Worm (Caenorhabditis elegans) whole organism, young adult: ENCODE data around the gene Y54G2A.18.
A peak's percentile ranks its signal among the peaks of the same experiment; 100 is the strongest.

Source experiments
- B0261.1 ChIP-seq: sonication (generic microtip); optimal IDR thresholded peaks from 2 replicates; lab custom pipeline; 2016; ENCODE audit warnings: mild to moderate bottlenecking, missing genetic modification characterization, moderate library complexity, missing compliant biosample characterization
- C17E4.6 ChIP-seq: fragments of 200-800 bp; sonication (Bioruptor generic); IDR thresholded peaks from 2 replicates; pipeline ENCODE4 v1.3.6; 2022; ENCODE audit warnings: missing genetic modification reagents, missing genetic modification characterization, missing compliant biosample characterization
- D2030.7 ChIP-seq: fragments of 200-800 bp; sonication (Bioruptor generic); IDR thresholded peaks from 2 replicates; pipeline ENCODE4 v1.3.6; 2022; ENCODE audit warnings: missing genetic modification reagents, missing genetic modification characterization, missing compliant biosample characterization
- F22D6.2 ChIP-seq: sonication (generic microtip); optimal IDR thresholded peaks from 2 replicates; lab custom pipeline; 2016; ENCODE audit warnings: mild to moderate bottlenecking, missing genetic modification characterization, missing compliant biosample characterization
- F49E8.2 ChIP-seq: sonication (generic microtip); optimal IDR thresholded peaks from 3 replicates; lab custom pipeline; 2017; ENCODE audit warnings: missing genetic modification characterization, mild to moderate bottlenecking, missing compliant biosample characterization, antibody characterized with exemption, moderate library complexity; ENCODE audit not compliant: insufficient read depth
- Y53G8AR.9 ChIP-seq: fragments of 200-800 bp; sonication (Bioruptor generic); conservative IDR thresholded peaks from 2 replicates; pipeline ENCODE4 v1.3.6; 2022; ENCODE audit warnings: missing genetic modification reagents, missing genetic modification characterization, missing compliant biosample characterization
- Y79H2A.3 ChIP-seq: fragments of 200-800 bp; sonication (Bioruptor generic); conservative IDR thresholded peaks from 2 replicates; pipeline ENCODE4 v1.3.6; 2022; ENCODE audit warnings: missing genetic modification reagents, missing genetic modification characterization, missing compliant biosample characterization
- Y95B8A.8 ChIP-seq: fragments of 200-800 bp; sonication (Bioruptor generic); IDR thresholded peaks from 2 replicates; pipeline ENCODE4 v1.3.6; 2022; ENCODE audit warnings: missing genetic modification reagents, missing genetic modification characterization, missing compliant biosample characterization
- akir-1 ChIP-seq: fragments of 200-800 bp; sonication (Bioruptor generic); optimal IDR thresholded peaks from 2 replicates; lab custom pipeline; 2018; ENCODE audit warnings: mild to moderate bottlenecking, missing genetic modification characterization, moderate library complexity, missing compliant biosample characterization
- athp-1 ChIP-seq: sonication (generic microtip); optimal IDR thresholded peaks from 2 replicates; lab custom pipeline; 2017; ENCODE audit warnings: mild to moderate bottlenecking, missing genetic modification characterization, missing compliant biosample characterization
- attf-6 ChIP-seq: fragments of 200-800 bp; sonication (Bioruptor generic); IDR thresholded peaks from 2 replicates; pipeline ENCODE4 v1.3.6; 2022; ENCODE audit warnings: missing genetic modification reagents, missing genetic modification characterization, missing compliant biosample characterization
- ceh-79 ChIP-seq: sonication (generic microtip); optimal IDR thresholded peaks from 2 replicates; lab custom pipeline; 2017; ENCODE audit warnings: mild to moderate bottlenecking, missing genetic modification characterization, missing compliant biosample characterization
- ceh-91 ChIP-seq: fragments of 200-800 bp; sonication (Bioruptor generic); IDR thresholded peaks from 2 replicates; pipeline ENCODE4 v1.3.6; 2022; ENCODE audit warnings: missing genetic modification reagents, missing genetic modification characterization, missing compliant biosample characterization
- dox-1 ChIP-seq: fragments of 200-800 bp; sonication (Bioruptor generic); IDR thresholded peaks from 2 replicates; pipeline ENCODE4 v1.3.6; 2022; ENCODE audit warnings: missing genetic modification reagents, missing genetic modification characterization, missing compliant biosample characterization
- dpff-1 ChIP-seq: sonication (generic microtip); optimal IDR thresholded peaks from 2 replicates; lab custom pipeline; 2017; ENCODE audit warnings: mild to moderate bottlenecking, missing genetic modification characterization, missing compliant biosample characterization
- efl-1 ChIP-seq: fragments of 150-350 bp; optimal IDR thresholded peaks from 2 replicates; lab custom pipeline; 2014; ENCODE audit warnings: missing biosample characterization, missing genetic modification reagents, missing genetic modification characterization
- egl-18 ChIP-seq: fragments of 200-800 bp; sonication (Bioruptor generic); IDR thresholded peaks from 2 replicates; pipeline ENCODE4 v1.3.6; 2022; ENCODE audit warnings: missing genetic modification reagents, missing genetic modification characterization, missing compliant biosample characterization
- egrh-3 ChIP-seq: fragments of 200-800 bp; sonication (Bioruptor generic); IDR thresholded peaks from 2 replicates; pipeline ENCODE4 v1.3.6; 2022; ENCODE audit warnings: missing genetic modification reagents, missing genetic modification characterization, missing compliant biosample characterization
- ekl-4 ChIP-seq: fragments of 200-800 bp; sonication (Bioruptor generic); IDR thresholded peaks from 2 replicates; pipeline ENCODE4 v1.3.6; 2022; ENCODE audit warnings: missing genetic modification reagents, missing genetic modification characterization, missing compliant biosample characterization
- hrde-1 ChIP-seq: sonication (generic microtip); optimal IDR thresholded peaks from 2 replicates; lab custom pipeline; 2016; ENCODE audit warnings: missing genetic modification characterization, mild to moderate bottlenecking, missing compliant biosample characterization, moderate library complexity, missing genotype, missing genetic modification reagents, borderline replicate concordance
- hsf-1 ChIP-seq: fragments of 200-800 bp; sonication (Bioruptor generic); IDR thresholded peaks from 2 replicates; pipeline ENCODE4 v1.3.6; 2022; ENCODE audit warnings: missing genetic modification reagents, missing genetic modification characterization, missing compliant biosample characterization
- lin-26 ChIP-seq: fragments of 200-800 bp; sonication (Bioruptor generic); IDR thresholded peaks from 2 replicates; pipeline ENCODE4 v1.3.6; 2022; ENCODE audit warnings: missing genetic modification reagents, missing genetic modification characterization, missing compliant biosample characterization
- lin-54 ChIP-seq: fragments of 200-800 bp; sonication (Bioruptor generic); optimal IDR thresholded peaks from 2 replicates; lab custom pipeline; 2018; ENCODE audit warnings: mild to moderate bottlenecking, missing genetic modification characterization, missing compliant biosample characterization
- lsl-1 ChIP-seq: fragments of 200-800 bp; sonication (Bioruptor generic); optimal IDR thresholded peaks from 2 replicates; lab custom pipeline; 2018; ENCODE audit warnings: mild to moderate bottlenecking, missing genetic modification characterization, moderate library complexity, missing compliant biosample characterization
- madf-3 ChIP-seq: fragments of 200-800 bp; sonication (Bioruptor generic); IDR thresholded peaks from 2 replicates; pipeline ENCODE4 v1.3.6; 2022; ENCODE audit warnings: missing genetic modification reagents, missing genetic modification characterization, missing compliant biosample characterization
- madf-6 ChIP-seq: fragments of 200-800 bp; sonication (Bioruptor generic); IDR thresholded peaks from 2 replicates; pipeline ENCODE4 v1.3.6; 2022; ENCODE audit warnings: missing genetic modification reagents, missing genetic modification characterization, missing compliant biosample characterization
- mcd-1 ChIP-seq: fragments of 200-800 bp; sonication (Bioruptor generic); IDR thresholded peaks from 2 replicates; pipeline ENCODE4 v1.3.6; 2022; ENCODE audit warnings: missing genetic modification reagents, missing genetic modification characterization, missing compliant biosample characterization
- rcor-1 ChIP-seq: fragments of 200-800 bp; sonication (Bioruptor generic); IDR thresholded peaks from 2 replicates; pipeline ENCODE4 v1.3.6; 2022; ENCODE audit warnings: missing genetic modification reagents, missing genetic modification characterization, missing compliant biosample characterization
- snpc-1.1 ChIP-seq: sonication (generic microtip); optimal IDR thresholded peaks from 2 replicates; lab custom pipeline; 2017; ENCODE audit warnings: missing genetic modification characterization, mild to moderate bottlenecking, missing compliant biosample characterization, antibody characterized with exemption, moderate library complexity, missing genotype, missing genetic modification reagents; ENCODE audit not compliant: insufficient read depth
- snpc-1.3 ChIP-seq: sonication (generic microtip); optimal IDR thresholded peaks from 2 replicates; lab custom pipeline; 2017; ENCODE audit warnings: missing genetic modification characterization, mild to moderate bottlenecking, missing compliant biosample characterization, antibody characterized with exemption, moderate library complexity, missing genotype, missing genetic modification reagents; ENCODE audit not compliant: insufficient read depth
- snpc-3.4 ChIP-seq: sonication (generic microtip); optimal IDR thresholded peaks from 2 replicates; lab custom pipeline; 2017; ENCODE audit warnings: missing genetic modification characterization, mild to moderate bottlenecking, missing compliant biosample characterization, antibody characterized with exemption, moderate library complexity, missing genotype, missing genetic modification reagents
- tlf-1 ChIP-seq: fragments of 200-800 bp; sonication (Bioruptor generic); optimal IDR thresholded peaks from 2 replicates; lab custom pipeline; 2018; ENCODE audit warnings: mild to moderate bottlenecking, missing genetic modification characterization, missing compliant biosample characterization
- zfh-2 ChIP-seq: fragments of 200-800 bp; sonication (Bioruptor generic); conservative IDR thresholded peaks from 2 replicates; pipeline ENCODE4 v1.3.6; 2022; ENCODE audit warnings: missing genetic modification reagents, missing genetic modification characterization, missing compliant biosample characterization
- ztf-25 ChIP-seq: fragments of 200-800 bp; sonication (Bioruptor generic); IDR thresholded peaks from 2 replicates; pipeline ENCODE4 v1.3.6; 2022; ENCODE audit warnings: missing genetic modification reagents, missing genetic modification characterization, missing compliant biosample characterization

Y54G2A.18 gene

ce11 chrIV:2914545-2914944, 22.2 kb upstream of the Y54G2A.18 start (continued):
- TF ChIP-seq ceh-91 (GFP tag; lab: Robert Waterston, UW): peak; percentile 53; the same call in 1 of the 2 replicates
- TF ChIP-seq egrh-3 (GFP tag; lab: Robert Waterston, UW): no peak
- TF ChIP-seq dox-1 (GFP tag; lab: Robert Waterston, UW): peak; percentile 39
- TF ChIP-seq hsf-1 (GFP tag; lab: Robert Waterston, UW): peak; percentile 67; the same call in 1 of the 2 replicates
- peak; percentile 83 for TF ChIP-seq lsl-1 (GFP tag; lab: Kevin White, UChicago)

- TF ChIP-seq mcd-1 (GFP tag; lab: Robert Waterston, UW) (peak; percentile 89), lin-54 (peak; percentile 46)
Measured at ce11 chrIV:2901973-2902372, 9.7 kb upstream of the Y54G2A.18 start.

ce11 chrIV:2901463-2901862, 9.2 kb upstream of the Y54G2A.18 start:
- TF ChIP-seq Y79H2A.3 (GFP tag; lab: Robert Waterston, UW) (peak; percentile 66; the same call in 1 of the 2 replicates), D2030.7 (GFP tag; lab: Robert Waterston, UW) (peak; percentile 52; the same call in 1 of the 2 replicates), Y95B8A.8 (GFP tag; lab: Robert Waterston, UW) (0 out of 2 replicates have a peak, but pooled peaks have one; percentile 14)

ce11 chrIV:2897644-2898160, 5.4 kb upstream of the Y54G2A.18 start, which contains the start of gene Y54G2A.36:
Gene Y54G2A.36, plus strand, starts transcription at chrIV:2897694.
- TF ChIP-seq hrde-1 (tag; lab: Kevin White, UChicago) (no peak), egl-18 (GFP tag; lab: Robert Waterston, UW) (no peak), ztf-25 (GFP tag; lab: Robert Waterston, UW) (0 out of 2 replicates have a peak, but pooled peaks have one; percentile 35), efl-1 (GFP tag; lab: Kevin White, UChicago) (no peak), attf-6 (GFP tag; lab: Robert Waterston, UW) (no peak), F22D6.2 (tag; lab: Kevin White, UChicago) (no peak), akir-1 (no peak), zfh-2 (GFP tag; lab: Robert Waterston, UW) (no peak), B0261.1 (tag; lab: Kevin White, UChicago) (no peak), C17E4.6 (GFP tag; lab: Robert Waterston, UW) (0 out of 2 replicates have a peak, but pooled peaks have one; percentile 26), snpc-1.3 (tag; lab: Kevin White, UChicago) (no peak), snpc-3.4 (tag; lab: Kevin White, UChicago) (no peak), D2030.7 (GFP tag; lab: Robert Waterston, UW) (0 out of 2 replicates have a peak, but pooled peaks have one; percentile 18), athp-1 (tag; lab: Kevin White, UChicago) (no peak), lin-26 (GFP tag; lab: Robert Waterston, UW) (0 out of 2 replicates have a peak, but pooled peaks have one; percentile 13), Y53G8AR.9 (GFP tag; lab: Robert Waterston, UW) (peak; percentile 18; the same call in 1 of the 2 replicates), F49E8.2 (tag; lab: Kevin White, UChicago) (peak; percentile 35), snpc-1.1 (tag; lab: Kevin White, UChicago) (no peak), hsf-1 (GFP tag; lab: Robert Waterston, UW) (peak; percentile 58; the same call in 1 of the 2 replicates), ekl-4 (GFP tag; lab: Robert Waterston, UW) (peak; percentile 41; the same call in 1 of the 2 replicates), madf-6 (GFP tag; lab: Robert Waterston, UW) (peak; percentile 36; the same call in 1 of the 2 replicates), tlf-1 (GFP tag; lab: Kevin White, UChicago) (no peak), Y79H2A.3 (GFP tag; lab: Robert Waterston, UW) (peak; percentile 95), madf-3 (0 out of 2 replicates have a peak, but pooled peaks have one; percentile 55), ceh-79 (tag; lab: Kevin White, UChicago) (no peak), dpff-1 (tag; lab: Kevin White, UChicago) (no peak), rcor-1 (peak; percentile 19; the same call in 1 of the 2 replicates)
